Worm (Caenorhabditis elegans) whole organism, L2 larva: ENCODE results near the gene srv-1.
A peak's percentile ranks its signal among the peaks of the same experiment; 100 is the strongest.

ENCODE experiments used
- C34F6.9 ChIP-seq: fragments of 150-350 bp; optimal IDR thresholded peaks from 2 replicates; lab custom pipeline; 2014; ENCODE audit warnings: missing biosample characterization, missing genetic modification characterization
- F13H6.1 ChIP-seq: sonication (generic microtip); optimal IDR thresholded peaks from 2 replicates; lab custom pipeline; 2016; ENCODE audit warnings: missing genetic modification characterization, missing compliant biosample characterization
- R02D3.7 ChIP-seq: fragments of 150-350 bp; optimal IDR thresholded peaks from 2 replicates; lab custom pipeline; 2014; ENCODE audit warnings: missing biosample characterization, missing genetic modification characterization
- alr-1 ChIP-seq: fragments of 150-350 bp; optimal IDR thresholded peaks from 2 replicates; lab custom pipeline; 2014; ENCODE audit warnings: missing biosample characterization, missing genetic modification characterization
- aly-2 ChIP-seq: fragments of 150-350 bp; optimal IDR thresholded peaks from 2 replicates; lab custom pipeline; 2014; ENCODE audit warnings: missing biosample characterization, missing genetic modification characterization
- ama-1 ChIP-seq: fragments of 150-350 bp; optimal IDR thresholded peaks from 2 replicates; lab custom pipeline; 2018; ENCODE audit warnings: inconsistent platforms
- blmp-1 ChIP-seq: sonication (generic microtip); optimal IDR thresholded peaks from 2 replicates; lab custom pipeline; 2017; ENCODE audit warnings: missing genetic modification characterization, mild to moderate bottlenecking, missing compliant biosample characterization, antibody characterized with exemption, moderate library complexity; ENCODE audit not compliant: insufficient read depth
- ceh-16 ChIP-seq: fragments of 150-350 bp; optimal IDR thresholded peaks from 2 replicates; lab custom pipeline; 2014; ENCODE audit warnings: missing biosample characterization, missing genetic modification characterization
- crh-2 ChIP-seq: sonication (generic microtip); optimal IDR thresholded peaks from 2 replicates; lab custom pipeline; 2017; ENCODE audit warnings: missing biosample characterization, missing genetic modification characterization
- egl-27 ChIP-seq: sonication (generic microtip); optimal IDR thresholded peaks from 3 replicates; lab custom pipeline; 2017; ENCODE audit warnings: missing biosample characterization, missing genetic modification reagents, missing genetic modification characterization
- elt-1 ChIP-seq: fragments of 150-350 bp; optimal IDR thresholded peaks from 2 replicates; lab custom pipeline; 2014; ENCODE audit warnings: missing biosample characterization, missing genetic modification characterization
- elt-3 ChIP-seq: sonication (generic microtip); optimal IDR thresholded peaks from 2 replicates; lab custom pipeline; 2017; ENCODE audit warnings: missing biosample characterization, missing genetic modification characterization
- fos-1 ChIP-seq: fragments of 150-350 bp; optimal IDR thresholded peaks from 2 replicates; lab custom pipeline; 2014; ENCODE audit warnings: missing biosample characterization, missing genetic modification characterization
- gmeb-1 ChIP-seq: fragments of 150-350 bp; optimal IDR thresholded peaks from 2 replicates; lab custom pipeline; 2014; ENCODE audit warnings: missing biosample characterization, missing genetic modification characterization
- lin-11 ChIP-seq: fragments of 150-350 bp; sonication (generic microtip); optimal IDR thresholded peaks from 2 replicates; lab custom pipeline; 2014; ENCODE audit warnings: missing biosample characterization, missing genetic modification characterization, inconsistent platforms, mixed read lengths
- lin-13 ChIP-seq: fragments of 150-350 bp; optimal IDR thresholded peaks from 2 replicates; lab custom pipeline; 2014; ENCODE audit warnings: missing biosample characterization, missing genetic modification reagents, missing genetic modification characterization
- lin-39 ChIP-seq: fragments of 150-350 bp; optimal IDR thresholded peaks from 2 replicates; lab custom pipeline; 2014; ENCODE audit warnings: missing biosample characterization, missing genetic modification reagents, missing genetic modification characterization
- lsy-2 ChIP-seq, 2 experiments: fragments of 150-350 bp in 1 of 2; sonication (generic microtip) in 1 of 2; optimal IDR thresholded peaks; 2 replicates each; lab custom pipeline; 2014 to 2017; ENCODE audit warnings: missing biosample characterization in 2 of 2, missing genetic modification characterization in 2 of 2
- mab-5 ChIP-seq: fragments of 150-350 bp; optimal IDR thresholded peaks from 2 replicates; lab custom pipeline; 2014; ENCODE audit warnings: missing biosample characterization, missing genetic modification characterization
- mbf-1 ChIP-seq: sonication (generic microtip); optimal IDR thresholded peaks from 2 replicates; lab custom pipeline; 2017; ENCODE audit warnings: missing biosample characterization, missing genetic modification characterization
- mdl-1 ChIP-seq, 2 experiments: fragments of 150-350 bp in 1 of 2; sonication (generic microtip) in 1 of 2; optimal IDR thresholded peaks; 2 replicates each; lab custom pipeline; 2017; ENCODE audit warnings: missing biosample characterization in 2 of 2, missing genetic modification characterization in 2 of 2
- nhr-10 ChIP-seq: sonication (generic microtip); optimal IDR thresholded peaks from 2 replicates; lab custom pipeline; 2017; ENCODE audit warnings: missing biosample characterization, missing genetic modification characterization
- nhr-11 ChIP-seq: fragments of 150-350 bp; optimal IDR thresholded peaks from 2 replicates; lab custom pipeline; 2014; ENCODE audit warnings: missing biosample characterization, missing genetic modification characterization
- nhr-12 ChIP-seq: fragments of 150-350 bp; optimal IDR thresholded peaks from 2 replicates; lab custom pipeline; 2014; ENCODE audit warnings: missing biosample characterization, missing genetic modification characterization
- nhr-129 ChIP-seq: fragments of 150-350 bp; optimal IDR thresholded peaks from 2 replicates; lab custom pipeline; 2014; ENCODE audit warnings: missing biosample characterization, missing genetic modification characterization
- nhr-21 ChIP-seq: fragments of 150-350 bp; optimal IDR thresholded peaks from 2 replicates; lab custom pipeline; 2014; ENCODE audit warnings: missing biosample characterization, missing genetic modification characterization
- nhr-23 ChIP-seq: fragments of 150-350 bp; optimal IDR thresholded peaks from 2 replicates; lab custom pipeline; 2014; ENCODE audit warnings: missing biosample characterization, missing genetic modification reagents, missing genetic modification characterization
- nhr-237 ChIP-seq: fragments of 150-350 bp; optimal IDR thresholded peaks from 2 replicates; lab custom pipeline; 2014; ENCODE audit warnings: missing biosample characterization, missing genetic modification characterization
- nhr-25 ChIP-seq: fragments of 150-350 bp; sonication (generic microtip); optimal IDR thresholded peaks from 3 replicates; lab custom pipeline; 2014; ENCODE audit warnings: missing biosample characterization, missing genetic modification characterization
- nhr-6 ChIP-seq: fragments of 150-350 bp; optimal IDR thresholded peaks from 2 replicates; lab custom pipeline; 2014; ENCODE audit warnings: missing biosample characterization, missing genetic modification characterization
- nhr-77 ChIP-seq: fragments of 150-350 bp; optimal IDR thresholded peaks from 2 replicates; lab custom pipeline; 2014; ENCODE audit warnings: missing biosample characterization, missing genetic modification characterization
- sem-4 ChIP-seq: fragments of 150-350 bp; optimal IDR thresholded peaks from 2 replicates; lab custom pipeline; 2014; ENCODE audit warnings: missing biosample characterization, missing genetic modification reagents, missing genetic modification characterization
- sma-3 ChIP-seq: sonication (generic microtip); optimal IDR thresholded peaks from 2 replicates; lab custom pipeline; 2016; ENCODE audit warnings: missing genetic modification reagents, missing genetic modification characterization, missing compliant biosample characterization
- sma-9 ChIP-seq, 2 experiments: fragments of 150-350 bp in 1 of 2; sonication (generic microtip) in 1 of 2; optimal IDR thresholded peaks; 2 replicates each; lab custom pipeline; 2014 to 2016; ENCODE audit warnings: missing genetic modification characterization in 2 of 2, mild to moderate bottlenecking in 1 of 2, missing biosample characterization in 1 of 2, missing compliant biosample characterization in 1 of 2, missing genetic modification reagents in 1 of 2, moderate library complexity in 1 of 2
- unc-39 ChIP-seq: fragments of 150-350 bp; optimal IDR thresholded peaks from 2 replicates; lab custom pipeline; 2014; ENCODE audit warnings: missing biosample characterization, missing genetic modification characterization
- unc-55 ChIP-seq: fragments of 150-350 bp; sonication (generic microtip); optimal IDR thresholded peaks from 3 replicates; lab custom pipeline; 2014; ENCODE audit warnings: missing biosample characterization, missing genetic modification reagents, missing genetic modification characterization
- unc-62 ChIP-seq: fragments of 150-350 bp; optimal IDR thresholded peaks from 2 replicates; lab custom pipeline; 2014; ENCODE audit warnings: missing biosample characterization, missing genetic modification reagents, missing genetic modification characterization
- zag-1 ChIP-seq: fragments of 150-350 bp; optimal IDR thresholded peaks from 2 replicates; lab custom pipeline; 2014; ENCODE audit warnings: missing biosample characterization, missing genetic modification characterization
- ztf-11 ChIP-seq: sonication (generic microtip); optimal IDR thresholded peaks from 2 replicates; lab custom pipeline; 2017; ENCODE audit warnings: missing biosample characterization, missing genetic modification characterization

Gene srv-1

DNA sequence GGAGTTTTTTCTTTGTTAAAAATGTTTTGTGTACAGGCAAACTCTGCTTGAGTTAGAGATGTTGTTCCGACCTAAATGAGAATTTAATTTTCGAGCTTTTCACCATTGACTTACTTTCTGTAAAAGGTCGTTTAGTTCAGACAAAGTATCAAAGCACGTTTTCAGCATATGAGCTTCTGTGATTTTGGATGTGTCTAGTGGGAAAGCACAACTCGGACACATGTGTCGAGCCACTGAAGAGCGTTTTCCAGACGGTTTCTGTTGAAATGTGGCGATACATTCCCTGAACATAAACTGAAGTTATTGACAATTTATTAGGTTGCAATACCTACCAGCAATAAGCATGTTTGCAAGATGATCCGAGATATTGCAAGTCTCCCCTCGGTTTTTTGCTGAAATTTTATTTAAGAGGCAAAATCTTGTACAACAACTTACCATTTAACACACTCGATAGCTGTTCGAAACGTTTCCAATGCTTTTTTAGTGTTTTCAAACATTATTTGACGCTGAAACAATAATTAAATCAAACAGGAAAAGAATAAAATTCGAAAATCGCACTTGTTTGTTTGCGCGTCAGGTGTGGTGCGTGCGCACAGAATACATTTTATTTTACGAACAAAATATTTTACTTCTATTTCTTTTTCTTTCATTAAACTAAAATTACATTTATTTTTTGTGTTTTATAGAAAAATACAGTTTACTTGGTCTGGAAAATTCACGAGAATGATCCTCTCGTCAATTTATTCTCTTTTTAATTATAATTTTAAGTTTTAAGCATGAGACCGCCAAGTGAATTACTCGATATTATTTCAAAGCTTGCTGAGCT is 39.0 kb downstream of the srv-1 start, which contains the start of the genes brd-1 and K04C2.2:
Gene brd-1 (minus strand): TSS at position 506 of the 826 bp plus-strand sequence.
Gene K04C2.2 (plus strand): TSS at position 776 of the 826 bp plus-strand sequence.
- TF ChIP-seq egl-27 (tag; lab: Kevin White, UChicago), result no peak
- TF ChIP-seq mdl-1 (tag; optimal IDR thresholded peaks at IDR 0.05; lab: Kevin White, UChicago), result no peak
- TF ChIP-seq unc-62 (GFP tag; lab: Kevin White, UChicago), result no peak
- TF ChIP-seq unc-55 (GFP tag; lab: Kevin White, UChicago), result peak; percentile 30
- peak in 1 of 2 experiments; percentile 56 for TF ChIP-seq lsy-2 (tag; optimal IDR thresholded peaks at IDR 0.05; lab: Kevin White, UChicago)
- TF ChIP-seq gmeb-1, result peak; percentile 55
- no peak for TF ChIP-seq nhr-6 (tag; lab: Kevin White, UChicago)
- TF ChIP-seq unc-39, result no peak

ce11 chrIII:6891560-6891959 is 41.4 kb downstream of the srv-1 start, which contains the start of gene K04C2.5:
TSS of gene K04C2.5 (minus strand) at chrIII:6891660.
- TF ChIP-seq mbf-1 (tag; lab: Kevin White, UChicago), result no peak
- TF ChIP-seq nhr-23 (tag; lab: Kevin White, UChicago), result no peak
- no peak for TF ChIP-seq blmp-1
- no peak for TF ChIP-seq unc-55 (GFP tag; lab: Kevin White, UChicago)
- TF ChIP-seq sem-4, result no peak
- no peak for TF ChIP-seq ceh-16 (tag; lab: Kevin White, UChicago)
- no peak for TF ChIP-seq R02D3.7

- TF ChIP-seq lin-13, result peak; percentile 14
- peak; percentile 8 for TF ChIP-seq sem-4
- peak; percentile 82 for TF ChIP-seq nhr-21 (tag; lab: Kevin White, UChicago)
- no peak for TF ChIP-seq ztf-11 (tag; lab: Kevin White, UChicago)
- TF ChIP-seq lsy-2 (tag; optimal IDR thresholded peaks at IDR 0.05; lab: Kevin White, UChicago), result peak; percentile 17 to 82
- peak; percentile 70 for TF ChIP-seq C34F6.9
- TF ChIP-seq nhr-237 (tag; lab: Kevin White, UChicago), result no peak
- no peak for TF ChIP-seq alr-1 (tag; lab: Kevin White, UChicago)
- TF ChIP-seq nhr-25, result peak; percentile 56
- TF ChIP-seq crh-2, result peak; percentile 76
- no peak for TF ChIP-seq aly-2
- no peak for TF ChIP-seq unc-55 (GFP tag; lab: Kevin White, UChicago)
- TF ChIP-seq R02D3.7, result no peak
- peak; percentile 82 for TF ChIP-seq F13H6.1 (tag; lab: Kevin White, UChicago)
- no peak for TF ChIP-seq mbf-1 (tag; lab: Kevin White, UChicago)
- no peak for TF ChIP-seq ceh-16 (tag; lab: Kevin White, UChicago)
- peak; percentile 68 for TF ChIP-seq sma-3 (GFP tag; lab: Kevin White, UChicago)
- no peak for TF ChIP-seq nhr-77
- TF ChIP-seq egl-27 (tag; lab: Kevin White, UChicago), result peak; percentile 75
- no peak for TF ChIP-seq zag-1 (tag; lab: Kevin White, UChicago)
- TF ChIP-seq elt-1 (tag; lab: Kevin White, UChicago), result no peak
- peak; percentile 88 for TF ChIP-seq sma-9 (GFP tag; optimal IDR thresholded peaks at IDR 0.05; lab: Kevin White, UChicago)
- no peak for TF ChIP-seq sma-9 (tag; optimal IDR thresholded peaks at IDR 0.05; lab: Kevin White, UChicago)
- no peak for TF ChIP-seq mdl-1 (tag; optimal IDR thresholded peaks at IDR 0.05; lab: Kevin White, UChicago)
- TF ChIP-seq nhr-6 (tag; lab: Kevin White, UChicago), result peak; percentile 67
- TF ChIP-seq mab-5, result no peak
- peak; percentile 9 for TF ChIP-seq ama-1
- TF ChIP-seq nhr-129 (tag; lab: Kevin White, UChicago), result peak; percentile 83
- peak; percentile 62 for TF ChIP-seq gmeb-1
- no peak for TF ChIP-seq nhr-10
- TF ChIP-seq nhr-12 (tag; lab: Kevin White, UChicago), result no peak
- no peak for TF ChIP-seq elt-3 (tag; lab: Kevin White, UChicago)
- TF ChIP-seq lin-39 (tag; lab: Kevin White, UChicago), result no peak
- TF ChIP-seq nhr-11 (tag; lab: Kevin White, UChicago), result no peak
- TF ChIP-seq fos-1 (tag; lab: Kevin White, UChicago), result peak; percentile 83
- no peak for TF ChIP-seq nhr-23 (tag; lab: Kevin White, UChicago)
- peak; percentile 32 for TF ChIP-seq blmp-1
- TF ChIP-seq lin-11 (tag; lab: Kevin White, UChicago), result no peak
Observed at ce11 chrIII:6895166-6895565, 45.0 kb downstream of the srv-1 start.
